Worm (Caenorhabditis elegans): ENCODE data around the gene C23G10.1.

The C23G10.1 gene

DNA sequence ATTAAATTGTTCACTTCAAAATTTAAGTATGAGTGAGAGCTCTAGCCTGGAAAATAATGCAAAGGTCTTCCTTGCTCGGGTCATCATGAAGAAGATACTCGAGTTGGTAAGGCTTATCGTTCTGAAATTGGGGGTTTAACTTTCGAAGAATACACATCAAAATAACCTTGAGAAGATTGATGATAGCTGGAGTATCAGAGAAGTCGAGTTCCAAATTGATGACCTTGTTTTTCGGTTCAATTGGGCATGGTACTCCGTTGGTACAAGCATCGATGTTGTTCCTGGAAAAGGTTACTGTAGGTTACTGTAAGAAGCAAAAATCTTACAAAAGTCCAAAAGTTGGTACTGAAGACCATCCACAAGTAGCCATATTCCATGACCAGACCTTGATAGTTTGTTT lies 32.9 kb upstream of the C23G10.1 start:
- TF ChIP-seq ceh-82 (tag; optimal IDR thresholded peaks at IDR 0.05) (no peak), ama-1 (optimal IDR thresholded peaks at IDR 0.05) (no peak), elt-1 (tag; optimal IDR thresholded peaks at IDR 0.05) (no peak), C34F6.9 (tag; optimal IDR thresholded peaks at IDR 0.05) (no peak), nhr-25 (tag; optimal IDR thresholded peaks at IDR 0.05) (no peak), mbf-1 (tag; optimal IDR thresholded peaks at IDR 0.05) (no peak), F13H6.1 (tag; optimal IDR thresholded peaks at IDR 0.05) (no peak), ceh-16 (tag; optimal IDR thresholded peaks at IDR 0.05) (no peak), sem-4 (tag; optimal IDR thresholded peaks at IDR 0.05) (no peak), nhr-10 (tag; optimal IDR thresholded peaks at IDR 0.05) (no peak), aly-2 (tag; optimal IDR thresholded peaks at IDR 0.05) (no peak), elt-3 (tag; optimal IDR thresholded peaks at IDR 0.05) (no peak), unc-62 (GFP tag; optimal IDR thresholded peaks at IDR 0.05) (no peak), nhr-21 (tag; optimal IDR thresholded peaks at IDR 0.05) (no peak)

DNA sequence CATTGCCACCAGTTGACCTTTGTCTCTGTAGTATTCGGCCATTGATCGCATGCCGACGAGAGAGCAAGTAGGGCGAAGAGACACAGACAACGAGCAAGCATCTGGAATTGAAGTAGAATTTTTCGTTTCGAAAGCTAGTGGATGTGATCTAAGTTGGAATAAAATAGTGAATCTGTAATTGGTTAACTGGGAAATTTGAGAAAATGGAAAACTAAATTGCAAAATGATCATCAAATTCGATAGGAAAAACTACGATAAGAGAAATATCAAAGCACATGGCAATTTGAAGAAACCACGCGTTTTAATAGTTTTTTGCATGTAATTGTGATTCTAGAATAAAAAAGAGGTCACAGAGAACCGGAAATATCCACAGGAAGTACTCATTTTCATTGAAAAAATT lies 32.3 kb upstream of the C23G10.1 start, which contains the start of gene F42A10.6:
TSS of gene F42A10.6 (minus strand) at position 101 of the 400 bp plus-strand sequence.
- TF ChIP-seq lin-39 (tag; optimal IDR thresholded peaks at IDR 0.05) (no peak), fos-1 (tag; optimal IDR thresholded peaks at IDR 0.05) (peak; percentile 23), dmd-4 (tag; optimal IDR thresholded peaks at IDR 0.05) (no peak), F13H6.1 (tag; optimal IDR thresholded peaks at IDR 0.05) (no peak), sma-3 (GFP tag; optimal IDR thresholded peaks at IDR 0.05) (no peak), gmeb-1 (tag; optimal IDR thresholded peaks at IDR 0.05) (no peak)

DNA sequence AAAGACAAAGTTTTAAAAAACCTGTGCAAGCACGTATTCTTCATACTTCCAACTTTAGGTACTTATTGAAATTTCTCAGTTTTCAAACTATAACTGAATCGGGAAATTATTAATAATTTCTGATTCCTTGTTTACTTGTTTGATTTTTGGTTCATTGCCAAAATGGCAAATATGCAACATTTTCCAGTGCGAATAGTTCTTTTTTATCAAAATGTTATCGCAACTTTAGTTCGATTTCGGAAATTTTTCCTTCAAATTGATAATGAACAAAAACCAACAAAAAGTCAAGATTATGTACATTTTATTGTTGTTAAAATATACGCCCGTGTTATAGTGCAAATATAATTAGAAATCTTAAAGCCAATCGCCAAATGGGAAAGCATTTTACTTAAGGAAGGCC lies 31.5 kb upstream of the C23G10.1 start:
- TF ChIP-seq elt-1 (tag; optimal IDR thresholded peaks at IDR 0.05) (no peak), fos-1 (tag; optimal IDR thresholded peaks at IDR 0.05) (peak; percentile 45)

DNA sequence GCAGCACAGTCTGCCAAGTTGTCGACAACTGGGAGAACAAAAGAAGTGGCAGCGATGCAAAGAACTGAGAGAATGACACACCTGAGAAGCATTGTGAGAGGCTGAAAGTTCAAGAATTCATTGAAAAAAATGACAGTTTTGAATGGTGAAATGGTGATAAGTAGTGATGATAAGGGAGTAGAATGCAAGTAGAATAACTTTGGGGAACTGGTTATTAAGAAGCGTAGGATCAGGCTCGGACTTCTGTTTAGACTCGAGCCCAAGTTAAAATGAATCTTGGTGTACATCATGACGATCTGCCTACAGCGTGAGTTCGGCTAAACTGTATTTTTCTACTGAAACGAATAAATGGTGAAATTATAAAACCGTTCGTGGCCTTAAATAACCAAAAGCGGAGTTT lies 30.5 kb upstream of the C23G10.1 start, which contains the start of gene F42A10.7:
TSS of gene F42A10.7 (minus strand) at position 101 of the 400 bp plus-strand sequence.
- no peak for TF ChIP-seq ztf-11 (tag; optimal IDR thresholded peaks at IDR 0.05)
- no peak for TF ChIP-seq nhr-6 (tag; optimal IDR thresholded peaks at IDR 0.05)
- TF ChIP-seq sma-3 (GFP tag; optimal IDR thresholded peaks at IDR 0.05), result no peak
- TF ChIP-seq nhr-11 (tag; optimal IDR thresholded peaks at IDR 0.05), result no peak

DNA sequence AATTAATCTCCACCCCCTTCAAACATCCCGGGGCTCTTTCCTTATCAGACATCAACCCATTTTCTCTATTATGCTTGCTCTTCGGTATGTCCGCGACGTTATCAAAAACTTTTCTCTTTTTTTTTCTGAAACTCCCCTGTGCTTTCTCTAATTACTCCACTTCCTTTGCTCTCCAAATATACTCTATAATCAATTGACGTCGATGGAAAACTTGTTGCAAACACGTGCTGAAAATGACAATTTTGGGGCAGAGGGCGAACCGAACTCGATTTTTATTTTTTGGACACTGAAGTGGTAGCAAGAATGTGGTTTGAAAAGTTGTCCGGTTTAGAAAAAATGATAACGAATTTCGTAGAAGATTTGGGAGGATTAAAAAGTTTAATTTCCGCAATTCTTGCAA lies 30.0 kb upstream of the C23G10.1 start:
- TF ChIP-seq blmp-1 (tag; optimal IDR thresholded peaks at IDR 0.05; ENCODE audit: insufficient read depth) (no peak), ceh-16 (tag; optimal IDR thresholded peaks at IDR 0.05) (no peak), mdl-1 (tag; optimal IDR thresholded peaks at IDR 0.05) (peak in 1 of 2 experiments; percentile 8), C34F6.9 (tag; optimal IDR thresholded peaks at IDR 0.05) (no peak), fos-1 (tag; optimal IDR thresholded peaks at IDR 0.05) (peak; percentile 76), F13H6.1 (tag; optimal IDR thresholded peaks at IDR 0.05) (peak; percentile 13), lin-13 (GFP tag; optimal IDR thresholded peaks at IDR 0.05) (no peak), lin-39 (tag; optimal IDR thresholded peaks at IDR 0.05) (no peak), sma-9 (GFP tag; optimal IDR thresholded peaks at IDR 0.05) (peak; percentile 83), sma-9 (tag; optimal IDR thresholded peaks at IDR 0.05) (no peak), snpc-4 (tag; optimal IDR thresholded peaks at IDR 0.05) (no peak), nhr-12 (tag; optimal IDR thresholded peaks at IDR 0.05) (no peak), ceh-82 (tag; optimal IDR thresholded peaks at IDR 0.05) (no peak), peb-1 (tag; optimal IDR thresholded peaks at IDR 0.05) (no peak), ZK546.5 (tag; optimal IDR thresholded peaks at IDR 0.05) (no peak), lin-11 (tag; optimal IDR thresholded peaks at IDR 0.05) (no peak), nhr-25 (tag; optimal IDR thresholded peaks at IDR 0.05) (no peak), R02D3.7 (tag; optimal IDR thresholded peaks at IDR 0.05) (no peak), crh-2 (tag; optimal IDR thresholded peaks at IDR 0.05) (peak; percentile 44), nhr-23 (tag; optimal IDR thresholded peaks at IDR 0.05) (no peak), nhr-77 (tag; optimal IDR thresholded peaks at IDR 0.05) (no peak), mbf-1 (tag; optimal IDR thresholded peaks at IDR 0.05) (no peak), egl-27 (tag; optimal IDR thresholded peaks at IDR 0.05) (no peak), ztf-4 (tag; optimal IDR thresholded peaks at IDR 0.05) (no peak), nhr-10 (tag; optimal IDR thresholded peaks at IDR 0.05) (no peak), gmeb-1 (tag; optimal IDR thresholded peaks at IDR 0.05) (peak; percentile 6), aly-2 (tag; optimal IDR thresholded peaks at IDR 0.05) (no peak), nhr-11 (tag; optimal IDR thresholded peaks at IDR 0.05) (no peak), unc-55 (GFP tag; optimal IDR thresholded peaks at IDR 0.05) (no peak), skn-1 (tag; optimal IDR thresholded peaks at IDR 0.05) (no peak), ztf-11 (tag; optimal IDR thresholded peaks at IDR 0.05) (no peak)
